Worm (Caenorhabditis elegans) whole organism, L2 larva: ENCODE data around the gene F08H9.3.

ENCODE experiments used
- C34F6.9 ChIP-seq: fragments of 150-350 bp; optimal IDR thresholded peaks from 2 replicates; lab custom pipeline; 2014; ENCODE audit warnings: missing biosample characterization, missing genetic modification characterization
- F13H6.1 ChIP-seq: sonication (generic microtip); optimal IDR thresholded peaks from 2 replicates; lab custom pipeline; 2016; ENCODE audit warnings: missing genetic modification characterization, missing compliant biosample characterization
- R02D3.7 ChIP-seq: fragments of 150-350 bp; optimal IDR thresholded peaks from 2 replicates; lab custom pipeline; 2014; ENCODE audit warnings: missing biosample characterization, missing genetic modification characterization
- Y55F3AM.14 ChIP-seq: fragments of 200-800 bp; sonication (Bioruptor generic); optimal IDR thresholded peaks from 2 replicates; lab custom pipeline; 2018; ENCODE audit warnings: mild to moderate bottlenecking, missing genetic modification characterization, missing compliant biosample characterization
- ZK546.5 ChIP-seq: sonication (generic microtip); optimal IDR thresholded peaks from 2 replicates; lab custom pipeline; 2017; ENCODE audit warnings: missing biosample characterization, missing genetic modification characterization
- alr-1 ChIP-seq: fragments of 150-350 bp; optimal IDR thresholded peaks from 2 replicates; lab custom pipeline; 2014; ENCODE audit warnings: missing biosample characterization, missing genetic modification characterization
- aly-2 ChIP-seq: fragments of 150-350 bp; optimal IDR thresholded peaks from 2 replicates; lab custom pipeline; 2014; ENCODE audit warnings: missing biosample characterization, missing genetic modification characterization
- ama-1 ChIP-seq: fragments of 150-350 bp; optimal IDR thresholded peaks from 2 replicates; lab custom pipeline; 2018; ENCODE audit warnings: inconsistent platforms
- blmp-1 ChIP-seq: sonication (generic microtip); optimal IDR thresholded peaks from 2 replicates; lab custom pipeline; 2017; ENCODE audit warnings: missing genetic modification characterization, mild to moderate bottlenecking, missing compliant biosample characterization, antibody characterized with exemption, moderate library complexity; ENCODE audit not compliant: insufficient read depth
- ceh-16 ChIP-seq: fragments of 150-350 bp; optimal IDR thresholded peaks from 2 replicates; lab custom pipeline; 2014; ENCODE audit warnings: missing biosample characterization, missing genetic modification characterization
- ceh-82 ChIP-seq: fragments of 150-350 bp; optimal IDR thresholded peaks from 2 replicates; lab custom pipeline; 2014; ENCODE audit warnings: missing biosample characterization, missing genetic modification characterization
- crh-2 ChIP-seq: sonication (generic microtip); optimal IDR thresholded peaks from 2 replicates; lab custom pipeline; 2017; ENCODE audit warnings: missing biosample characterization, missing genetic modification characterization
- dmd-4 ChIP-seq: sonication (generic microtip); optimal IDR thresholded peaks from 2 replicates; lab custom pipeline; 2017; ENCODE audit warnings: missing biosample characterization, missing genetic modification characterization
- egl-27 ChIP-seq: sonication (generic microtip); optimal IDR thresholded peaks from 3 replicates; lab custom pipeline; 2017; ENCODE audit warnings: missing biosample characterization, missing genetic modification reagents, missing genetic modification characterization
- elt-1 ChIP-seq: fragments of 150-350 bp; optimal IDR thresholded peaks from 2 replicates; lab custom pipeline; 2014; ENCODE audit warnings: missing biosample characterization, missing genetic modification characterization
- elt-3 ChIP-seq: sonication (generic microtip); optimal IDR thresholded peaks from 2 replicates; lab custom pipeline; 2017; ENCODE audit warnings: missing biosample characterization, missing genetic modification characterization
- fos-1 ChIP-seq: fragments of 150-350 bp; optimal IDR thresholded peaks from 2 replicates; lab custom pipeline; 2014; ENCODE audit warnings: missing biosample characterization, missing genetic modification characterization
- gmeb-1 ChIP-seq: fragments of 150-350 bp; optimal IDR thresholded peaks from 2 replicates; lab custom pipeline; 2014; ENCODE audit warnings: missing biosample characterization, missing genetic modification characterization
- lin-11 ChIP-seq: fragments of 150-350 bp; sonication (generic microtip); optimal IDR thresholded peaks from 2 replicates; lab custom pipeline; 2014; ENCODE audit warnings: missing biosample characterization, missing genetic modification characterization, inconsistent platforms, mixed read lengths
- lin-13 ChIP-seq: fragments of 150-350 bp; optimal IDR thresholded peaks from 2 replicates; lab custom pipeline; 2014; ENCODE audit warnings: missing biosample characterization, missing genetic modification reagents, missing genetic modification characterization
- lin-39 ChIP-seq: fragments of 150-350 bp; optimal IDR thresholded peaks from 2 replicates; lab custom pipeline; 2014; ENCODE audit warnings: missing biosample characterization, missing genetic modification reagents, missing genetic modification characterization
- lsy-2 ChIP-seq, 2 experiments: fragments of 150-350 bp in 1 of 2; sonication (generic microtip) in 1 of 2; optimal IDR thresholded peaks; 2 replicates each; lab custom pipeline; 2014 to 2017; ENCODE audit warnings: missing biosample characterization in 2 of 2, missing genetic modification characterization in 2 of 2
- mab-5 ChIP-seq: fragments of 150-350 bp; optimal IDR thresholded peaks from 2 replicates; lab custom pipeline; 2014; ENCODE audit warnings: missing biosample characterization, missing genetic modification characterization
- mbf-1 ChIP-seq: sonication (generic microtip); optimal IDR thresholded peaks from 2 replicates; lab custom pipeline; 2017; ENCODE audit warnings: missing biosample characterization, missing genetic modification characterization
- mdl-1 ChIP-seq, 2 experiments: fragments of 150-350 bp in 1 of 2; sonication (generic microtip) in 1 of 2; optimal IDR thresholded peaks; 2 replicates each; lab custom pipeline; 2017; ENCODE audit warnings: missing biosample characterization in 2 of 2, missing genetic modification characterization in 2 of 2
- nhr-10 ChIP-seq: sonication (generic microtip); optimal IDR thresholded peaks from 2 replicates; lab custom pipeline; 2017; ENCODE audit warnings: missing biosample characterization, missing genetic modification characterization
- nhr-11 ChIP-seq: fragments of 150-350 bp; optimal IDR thresholded peaks from 2 replicates; lab custom pipeline; 2014; ENCODE audit warnings: missing biosample characterization, missing genetic modification characterization
- nhr-12 ChIP-seq: fragments of 150-350 bp; optimal IDR thresholded peaks from 2 replicates; lab custom pipeline; 2014; ENCODE audit warnings: missing biosample characterization, missing genetic modification characterization
- nhr-129 ChIP-seq: fragments of 150-350 bp; optimal IDR thresholded peaks from 2 replicates; lab custom pipeline; 2014; ENCODE audit warnings: missing biosample characterization, missing genetic modification characterization
- nhr-21 ChIP-seq: fragments of 150-350 bp; optimal IDR thresholded peaks from 2 replicates; lab custom pipeline; 2014; ENCODE audit warnings: missing biosample characterization, missing genetic modification characterization
- nhr-23 ChIP-seq: fragments of 150-350 bp; optimal IDR thresholded peaks from 2 replicates; lab custom pipeline; 2014; ENCODE audit warnings: missing biosample characterization, missing genetic modification reagents, missing genetic modification characterization
- nhr-237 ChIP-seq: fragments of 150-350 bp; optimal IDR thresholded peaks from 2 replicates; lab custom pipeline; 2014; ENCODE audit warnings: missing biosample characterization, missing genetic modification characterization
- nhr-25 ChIP-seq: fragments of 150-350 bp; sonication (generic microtip); optimal IDR thresholded peaks from 3 replicates; lab custom pipeline; 2014; ENCODE audit warnings: missing biosample characterization, missing genetic modification characterization
- nhr-6 ChIP-seq: fragments of 150-350 bp; optimal IDR thresholded peaks from 2 replicates; lab custom pipeline; 2014; ENCODE audit warnings: missing biosample characterization, missing genetic modification characterization
- nhr-77 ChIP-seq: fragments of 150-350 bp; optimal IDR thresholded peaks from 2 replicates; lab custom pipeline; 2014; ENCODE audit warnings: missing biosample characterization, missing genetic modification characterization
- peb-1 ChIP-seq: fragments of 150-350 bp; optimal IDR thresholded peaks from 2 replicates; lab custom pipeline; 2014; ENCODE audit warnings: missing biosample characterization, missing genetic modification characterization
- sem-4 ChIP-seq: fragments of 150-350 bp; optimal IDR thresholded peaks from 2 replicates; lab custom pipeline; 2014; ENCODE audit warnings: missing biosample characterization, missing genetic modification reagents, missing genetic modification characterization
- skn-1 ChIP-seq: sonication (generic microtip); optimal IDR thresholded peaks from 2 replicates; lab custom pipeline; 2017; ENCODE audit warnings: missing biosample characterization, missing genetic modification characterization
- sma-3 ChIP-seq: sonication (generic microtip); optimal IDR thresholded peaks from 2 replicates; lab custom pipeline; 2016; ENCODE audit warnings: missing genetic modification reagents, missing genetic modification characterization, missing compliant biosample characterization
- sma-9 ChIP-seq, 2 experiments: fragments of 150-350 bp in 1 of 2; sonication (generic microtip) in 1 of 2; optimal IDR thresholded peaks; 2 replicates each; lab custom pipeline; 2014 to 2016; ENCODE audit warnings: missing genetic modification characterization in 2 of 2, mild to moderate bottlenecking in 1 of 2, missing biosample characterization in 1 of 2, missing compliant biosample characterization in 1 of 2, missing genetic modification reagents in 1 of 2, moderate library complexity in 1 of 2
- snpc-4 ChIP-seq: fragments of 150-350 bp; optimal IDR thresholded peaks from 2 replicates; lab custom pipeline; 2014; ENCODE audit warnings: missing biosample characterization, missing genetic modification characterization
- unc-39 ChIP-seq: fragments of 150-350 bp; optimal IDR thresholded peaks from 2 replicates; lab custom pipeline; 2014; ENCODE audit warnings: missing biosample characterization, missing genetic modification characterization
- unc-55 ChIP-seq: fragments of 150-350 bp; sonication (generic microtip); optimal IDR thresholded peaks from 3 replicates; lab custom pipeline; 2014; ENCODE audit warnings: missing biosample characterization, missing genetic modification reagents, missing genetic modification characterization
- unc-62 ChIP-seq: fragments of 150-350 bp; optimal IDR thresholded peaks from 2 replicates; lab custom pipeline; 2014; ENCODE audit warnings: missing biosample characterization, missing genetic modification reagents, missing genetic modification characterization
- zag-1 ChIP-seq: fragments of 150-350 bp; optimal IDR thresholded peaks from 2 replicates; lab custom pipeline; 2014; ENCODE audit warnings: missing biosample characterization, missing genetic modification characterization
- ztf-1 ChIP-seq: fragments of 200-800 bp; sonication (Bioruptor generic); conservative IDR thresholded peaks from 2 replicates; pipeline ENCODE4 v1.3.6; 2022; ENCODE audit warnings: missing genetic modification characterization, missing compliant biosample characterization
- ztf-11 ChIP-seq: sonication (generic microtip); optimal IDR thresholded peaks from 2 replicates; lab custom pipeline; 2017; ENCODE audit warnings: missing biosample characterization, missing genetic modification characterization
- ztf-4 ChIP-seq: fragments of 150-350 bp; optimal IDR thresholded peaks from 2 replicates; lab custom pipeline; 2014; ENCODE audit warnings: missing biosample characterization, missing genetic modification characterization

F08H9.3 gene

DNA sequence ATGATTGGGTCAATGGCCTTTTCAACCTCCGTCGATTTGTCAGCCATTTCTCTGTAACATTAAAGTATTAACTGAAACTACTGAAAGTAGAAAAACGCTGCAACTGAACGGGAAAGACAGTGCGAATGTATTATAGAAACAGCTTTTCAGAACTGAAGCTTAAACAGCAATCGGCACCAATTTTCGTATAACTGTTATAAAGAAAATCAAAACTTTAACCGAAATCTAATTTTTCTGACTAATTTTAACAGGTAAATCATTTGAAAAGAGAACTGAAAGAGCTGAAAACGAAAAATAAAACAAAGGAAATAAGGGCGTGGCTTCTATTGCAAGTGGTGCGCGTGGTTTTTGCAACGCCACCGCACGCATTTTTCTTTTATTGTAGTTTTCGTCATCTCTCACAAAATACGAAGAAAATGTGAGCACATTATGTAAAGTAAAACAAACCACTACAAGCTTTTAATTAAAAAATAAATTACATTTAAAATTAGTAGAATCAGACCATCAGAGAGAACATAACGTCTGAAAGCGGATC is 38.1 kb downstream of the F08H9.3 start, which contains the start of gene rrsr-1:
rrsr-1 (minus strand) TSS at position 51 of the 535 bp plus-strand sequence.
- TF ChIP-seq dmd-4 (tag; lab: Kevin White, UChicago) (no peak), mdl-1 (tag; optimal IDR thresholded peaks at IDR 0.05; lab: Kevin White, UChicago) (no peak), gmeb-1 (tag; lab: Kevin White, UChicago) (no peak), sem-4 (tag; lab: Kevin White, UChicago) (no peak), ceh-16 (no peak), nhr-77 (tag; lab: Kevin White, UChicago) (no peak), mbf-1 (tag; lab: Kevin White, UChicago) (no peak), lin-39 (tag; lab: Kevin White, UChicago) (no peak), sma-3 (GFP tag; lab: Kevin White, UChicago) (peak; percentile 28), lin-11 (peak; percentile 38), alr-1 (tag; lab: Kevin White, UChicago) (no peak), zag-1 (tag; lab: Kevin White, UChicago) (no peak), peb-1 (tag; lab: Kevin White, UChicago) (no peak), snpc-4 (no peak), unc-55 (peak; percentile 54), ama-1 (lab: Kevin White, UChicago) (no peak), skn-1 (tag; lab: Kevin White, UChicago) (peak; percentile 62), nhr-25 (no peak), nhr-237 (no peak), unc-39 (tag; lab: Kevin White, UChicago) (no peak), egl-27 (no peak), fos-1 (tag; lab: Kevin White, UChicago) (no peak), nhr-12 (tag; lab: Kevin White, UChicago) (no peak), elt-1 (tag; lab: Kevin White, UChicago) (no peak), nhr-6 (no peak), R02D3.7 (tag; lab: Kevin White, UChicago) (no peak), mab-5 (tag; lab: Kevin White, UChicago) (no peak), aly-2 (tag; lab: Kevin White, UChicago) (no peak), lsy-2 (tag; optimal IDR thresholded peaks at IDR 0.05; lab: Kevin White, UChicago) (peak in 1 of 2 experiments; percentile 33), Y55F3AM.14 (GFP tag; lab: Kevin White, UChicago) (no peak), nhr-21 (tag; lab: Kevin White, UChicago) (no peak), C34F6.9 (tag; lab: Kevin White, UChicago) (peak; percentile 56), nhr-129 (tag; lab: Kevin White, UChicago) (peak; percentile 46), ztf-11 (tag; lab: Kevin White, UChicago) (no peak), unc-62 (GFP tag; lab: Kevin White, UChicago) (no peak), ztf-1 (GFP tag; lab: Robert Waterston, UW) (no peak), F13H6.1 (tag; lab: Kevin White, UChicago) (peak; percentile 38), blmp-1 (tag; lab: Kevin White, UChicago) (no peak), nhr-10 (tag; lab: Kevin White, UChicago) (no peak), ZK546.5 (tag; lab: Kevin White, UChicago) (no peak), ztf-4 (tag; lab: Kevin White, UChicago) (no peak), lin-13 (GFP tag; lab: Kevin White, UChicago) (no peak), ceh-82 (tag; lab: Kevin White, UChicago) (no peak), sma-9 (GFP tag; optimal IDR thresholded peaks at IDR 0.05; lab: Kevin White, UChicago) (peak; percentile 47), sma-9 (tag; optimal IDR thresholded peaks at IDR 0.05; lab: Kevin White, UChicago) (no peak), nhr-23 (no peak), crh-2 (tag; lab: Kevin White, UChicago) (no peak), elt-3 (tag; lab: Kevin White, UChicago) (no peak), nhr-11 (tag; lab: Kevin White, UChicago) (no peak)
